Worm (Caenorhabditis elegans): ENCODE data around the gene cisd-3.1.

ce11 chrIII:4581495-4581894 lies 38.8 kb downstream of the cisd-3.1 start, which contains the start of gene F35G12.12:
- TF ChIP-seq nhr-237 (tag; optimal IDR thresholded peaks at IDR 0.05) (no peak), nhr-11 (tag; optimal IDR thresholded peaks at IDR 0.05) (no peak)

Data from whole organism, L1 larva.